Fruit fly (Drosophila melanogaster) whole organism, embryonic: ENCODE data around the gene SCAR.
A peak's percentile ranks its signal among the peaks of the same experiment; 100 is the strongest.

Source experiments
- Ada2b ChIP-seq: fragments of 200-800 bp; sonication (Bioruptor generic); IDR thresholded peaks from 2 replicates; pipeline ENCODE4 v1.3.6; 2022; ENCODE audit warnings: missing biosample characterization, missing genetic modification characterization
- BtbVII ChIP-seq: fragments of 200-800 bp; sonication (Bioruptor generic); optimal IDR thresholded peaks from 3 replicates; lab custom pipeline; 2017; ENCODE audit warnings: missing biosample characterization, mild to moderate bottlenecking, missing genetic modification characterization
- CG10366 ChIP-seq: fragments of 200-800 bp; sonication (Bioruptor generic); IDR thresholded peaks from 2 replicates; pipeline ENCODE4 v1.3.6; 2022; ENCODE audit warnings: missing biosample characterization, missing genetic modification characterization
- CG10431 ChIP-seq: fragments of 200-800 bp; sonication (Bioruptor generic); optimal IDR thresholded peaks from 3 replicates; lab custom pipeline; 2018; ENCODE audit warnings: missing biosample characterization, mild to moderate bottlenecking, missing genetic modification characterization
- CG10462 ChIP-seq: fragments of 200-800 bp; sonication (Bioruptor generic); optimal IDR thresholded peaks from 2 replicates; lab custom pipeline; 2016; ENCODE audit warnings: missing biosample characterization, missing genetic modification characterization
- CG10959 ChIP-seq: fragments of 200-800 bp; sonication (Bioruptor generic); IDR thresholded peaks from 2 replicates; pipeline ENCODE4 v1.3.6; 2022; ENCODE audit warnings: missing biosample characterization, missing genetic modification characterization
- CG11085 ChIP-seq: fragments of 200-800 bp; sonication (Bioruptor generic); IDR thresholded peaks from 2 replicates; pipeline ENCODE4 v1.3.6; 2022; ENCODE audit warnings: missing biosample characterization, missing genetic modification characterization
- CG11696 ChIP-seq: fragments of 200-800 bp; sonication (Bioruptor generic); IDR thresholded peaks from 2 replicates; pipeline ENCODE4 v1.3.6; 2022; ENCODE audit warnings: missing biosample characterization, missing genetic modification characterization
- CG1233 ChIP-seq: fragments of 200-800 bp; sonication (Bioruptor generic); optimal IDR thresholded peaks from 4 replicates; lab custom pipeline; 2018; ENCODE audit warnings: missing biosample characterization, mild to moderate bottlenecking, missing genetic modification characterization
- CG13123 ChIP-seq: fragments of 200-800 bp; sonication (Bioruptor generic); optimal IDR thresholded peaks from 2 replicates; lab custom pipeline; 2016; ENCODE audit warnings: missing biosample characterization, missing genetic modification characterization
- CG13424 ChIP-seq: fragments of 200-800 bp; sonication (Bioruptor generic); optimal IDR thresholded peaks from 2 replicates; lab custom pipeline; 2019; ENCODE audit warnings: missing biosample characterization, mild to moderate bottlenecking, missing genetic modification characterization, moderate library complexity
- CG1647 ChIP-seq: fragments of 200-800 bp; sonication (Bioruptor generic); optimal IDR thresholded peaks from 3 replicates; lab custom pipeline; 2016; ENCODE audit warnings: missing biosample characterization, missing genetic modification characterization
- CG18619 ChIP-seq: fragments of 200-800 bp; sonication (Bioruptor generic); optimal IDR thresholded peaks from 3 replicates; lab custom pipeline; 2017; ENCODE audit warnings: missing biosample characterization, mild to moderate bottlenecking, missing genetic modification characterization
- CG2120 ChIP-seq: fragments of 200-800 bp; sonication (Bioruptor generic); optimal IDR thresholded peaks from 3 replicates; lab custom pipeline; 2016; ENCODE audit warnings: missing biosample characterization, missing genetic modification characterization
- CG2875 ChIP-seq: fragments of 200-800 bp; sonication (Bioruptor generic); optimal IDR thresholded peaks from 2 replicates; lab custom pipeline; 2017; ENCODE audit warnings: missing biosample characterization, mild to moderate bottlenecking, missing genetic modification characterization, missing genetic modification reagents
- CG30020 ChIP-seq: fragments of 200-800 bp; optimal IDR thresholded peaks from 2 replicates; lab custom pipeline; 2019; ENCODE audit warnings: missing biosample characterization, mild to moderate bottlenecking, missing genetic modification characterization, moderate library complexity
- CG32532 ChIP-seq: fragments of 200-800 bp; sonication (Bioruptor generic); IDR thresholded peaks from 2 replicates; pipeline ENCODE4 v1.3.6; 2022; ENCODE audit warnings: missing biosample characterization, missing genetic modification characterization
- CG32767 ChIP-seq: fragments of 200-800 bp; sonication (Bioruptor generic); IDR thresholded peaks from 2 replicates; pipeline ENCODE4 v1.3.6; 2022; ENCODE audit warnings: missing biosample characterization, missing genetic modification characterization
- CG4707 ChIP-seq: fragments of 200-800 bp; sonication (Bioruptor generic); optimal IDR thresholded peaks from 2 replicates; lab custom pipeline; 2018; ENCODE audit warnings: missing biosample characterization, mild to moderate bottlenecking, missing genetic modification characterization, moderate library complexity
- CG6175 ChIP-seq: fragments of 200-800 bp; sonication (Bioruptor generic); IDR thresholded peaks from 3 replicates; pipeline ENCODE4 v1.3.6; 2022; ENCODE audit warnings: missing biosample characterization, missing genetic modification characterization
- CG6683 ChIP-seq: fragments of 200-800 bp; sonication (Bioruptor generic); optimal IDR thresholded peaks from 2 replicates; lab custom pipeline; 2017; ENCODE audit warnings: missing biosample characterization, mild to moderate bottlenecking, missing genetic modification characterization, missing genetic modification reagents
- CG8089 ChIP-seq: fragments of 200-800 bp; sonication (Bioruptor generic); optimal IDR thresholded peaks from 3 replicates; lab custom pipeline; 2016; ENCODE audit warnings: missing biosample characterization, missing genetic modification characterization
- Dek ChIP-seq: fragments of 200-800 bp; sonication (Bioruptor generic); optimal IDR thresholded peaks from 3 replicates; lab custom pipeline; 2019; ENCODE audit warnings: missing biosample characterization, mild to moderate bottlenecking, missing genetic modification characterization, moderate library complexity
- Dip2 ChIP-seq: fragments of 200-800 bp; sonication (Bioruptor generic); IDR thresholded peaks from 2 replicates; pipeline ENCODE4 v1.3.6; 2022; ENCODE audit warnings: missing biosample characterization, missing genetic modification characterization
- Dll ChIP-seq: fragments of 200-800 bp; sonication (Bioruptor generic); IDR thresholded peaks from 4 replicates; pipeline ENCODE4 v1.3.6; 2022; ENCODE audit warnings: missing biosample characterization, missing genetic modification characterization; ENCODE audit not compliant: partially characterized antibody
- Fer2 ChIP-seq: fragments of 200-800 bp; sonication (Bioruptor generic); optimal IDR thresholded peaks from 2 replicates; lab custom pipeline; 2018; ENCODE audit warnings: missing biosample characterization, mild to moderate bottlenecking, missing genetic modification characterization, moderate library complexity
- Hand ChIP-seq: fragments of 200-800 bp; sonication (Bioruptor generic); optimal IDR thresholded peaks from 2 replicates; lab custom pipeline; 2017; ENCODE audit warnings: mild to moderate bottlenecking, missing biosample characterization, missing genetic modification reagents, missing genetic modification characterization
- Hmx ChIP-seq: fragments of 200-800 bp; sonication (Bioruptor generic); optimal IDR thresholded peaks from 2 replicates; lab custom pipeline; 2016; ENCODE audit warnings: missing biosample characterization, missing genetic modification characterization
- Usf ChIP-seq: fragments of 200-800 bp; sonication (Bioruptor generic); optimal IDR thresholded peaks from 2 replicates; lab custom pipeline; 2017; ENCODE audit warnings: missing genotype, missing biosample characterization, missing genetic modification characterization
- Xrp1 ChIP-seq: fragments of 200-800 bp; sonication (Bioruptor generic); IDR thresholded peaks from 2 replicates; pipeline ENCODE4 v1.3.6; 2022; ENCODE audit warnings: missing biosample characterization, missing genetic modification characterization
- br ChIP-seq: fragments of >200 bp; optimal IDR thresholded peaks from 2 replicates; lab custom pipeline; 2017
- bsh ChIP-seq, 2 experiments: fragments of 200-800 bp; sonication (Bioruptor generic); optimal IDR thresholded peaks; 2 replicates each; lab custom pipeline; 2017 to 2018; ENCODE audit warnings: mild to moderate bottlenecking in 2 of 2, missing biosample characterization in 2 of 2, missing genetic modification characterization in 2 of 2, moderate library complexity in 1 of 2
- crol ChIP-seq: fragments of 200-800 bp; sonication (Bioruptor generic); IDR thresholded peaks from 2 replicates; pipeline ENCODE4 v1.3.6; 2022; ENCODE audit warnings: missing biosample characterization, missing genetic modification characterization
- dpn ChIP-seq, 2 experiments: fragments of 200-800 bp; sonication (Bioruptor generic); optimal IDR thresholded peaks; 3 replicates each; lab custom pipeline; 2016; ENCODE audit warnings: missing biosample characterization in 2 of 2, missing genetic modification characterization in 2 of 2
- emc ChIP-seq: fragments of 200-800 bp; sonication (Bioruptor generic); optimal IDR thresholded peaks from 2 replicates; lab custom pipeline; 2016; ENCODE audit warnings: missing biosample characterization, missing genetic modification characterization
- gce ChIP-seq: fragments of 200-800 bp; sonication (Bioruptor generic); IDR thresholded peaks from 3 replicates; pipeline ENCODE4 v1.3.6; 2022; ENCODE audit warnings: missing biosample characterization, missing genetic modification characterization
- gsb ChIP-seq: fragments of 200-800 bp; sonication (Bioruptor generic); IDR thresholded peaks from 2 replicates; pipeline ENCODE4 v1.3.6; 2022; ENCODE audit warnings: missing biosample characterization, missing genetic modification characterization
- hth ChIP-seq: fragments of >200 bp; optimal IDR thresholded peaks from 2 replicates; lab custom pipeline; 2017; ENCODE audit warnings: inconsistent platforms
- maf-S ChIP-seq: fragments of 200-800 bp; sonication (Bioruptor generic); optimal IDR thresholded peaks from 2 replicates; lab custom pipeline; 2016; ENCODE audit warnings: missing biosample characterization, missing genetic modification characterization
- nerfin-2 ChIP-seq: fragments of 200-800 bp; sonication (Bioruptor generic); IDR thresholded peaks from 2 replicates; pipeline ENCODE4 v1.3.6; 2022; ENCODE audit warnings: missing biosample characterization, missing genetic modification characterization; ENCODE audit not compliant: partially characterized antibody
- p53 ChIP-seq: fragments of 200-800 bp; sonication (Bioruptor generic); optimal IDR thresholded peaks from 2 replicates; lab custom pipeline; 2016; ENCODE audit warnings: missing biosample characterization, missing genetic modification characterization
- pfk ChIP-seq: fragments of 200-800 bp; sonication (Bioruptor generic); optimal IDR thresholded peaks from 2 replicates; lab custom pipeline; 2018; ENCODE audit warnings: missing biosample characterization, mild to moderate bottlenecking, missing genetic modification characterization, moderate library complexity
- prd ChIP-seq, 3 experiments: fragments of >200 bp in 2 of 3; fragments of 200-800 bp in 1 of 3; sonication (Bioruptor generic) in 1 of 3; optimal IDR thresholded peaks in 2 of 3; IDR thresholded peaks in 1 of 3; 2 replicates in 2 of 3; 3 replicates in 1 of 3; pipeline versions ENCODE4 v1.3.6 to Lab custom; 2017 to 2022; ENCODE audit warnings: missing biosample characterization in 1 of 3, missing genetic modification characterization in 1 of 3
- psq ChIP-seq: fragments of 200-800 bp; sonication (Bioruptor generic); optimal IDR thresholded peaks from 2 replicates; lab custom pipeline; 2017; ENCODE audit warnings: missing biosample characterization, missing genetic modification characterization
- row ChIP-seq: fragments of 200-800 bp; sonication (Bioruptor generic); IDR thresholded peaks from 3 replicates; pipeline ENCODE4 v1.3.6; 2022; ENCODE audit warnings: missing biosample characterization, missing genetic modification characterization
- sens ChIP-seq: fragments of 200-800 bp; sonication (Bioruptor generic); peaks from one replicate; lab custom pipeline; 2016; ENCODE audit warnings: missing biosample characterization, missing genetic modification characterization
- so ChIP-seq: fragments of 200-800 bp; sonication (Bioruptor generic); IDR thresholded peaks from 3 replicates; pipeline ENCODE4 v1.3.6; 2022; ENCODE audit warnings: missing biosample characterization, missing genetic modification characterization
- sr ChIP-seq: fragments of 200-800 bp; sonication (Bioruptor generic); IDR thresholded peaks from 3 replicates; pipeline ENCODE4 v1.3.6; 2022; ENCODE audit warnings: missing biosample characterization, missing genetic modification characterization
- vvl ChIP-seq: fragments of 200-800 bp; sonication (Bioruptor generic); IDR thresholded peaks from 2 replicates; pipeline ENCODE4 v1.3.6; 2022; ENCODE audit warnings: missing biosample characterization, missing genetic modification characterization
- wor ChIP-seq: fragments of 200-800 bp; sonication (Bioruptor generic); IDR thresholded peaks from 2 replicates; pipeline ENCODE4 v1.3.6; 2022; ENCODE audit warnings: missing biosample characterization, missing genetic modification characterization

Gene SCAR

dm6 chr2L:11003925-11004673 lies 27.5 kb downstream of the SCAR start, which contains the start of gene RpL9 (continued):
- peak; percentile 45; the same call in 1 of the 2 replicates for TF ChIP-seq Ada2b (GFP tag; lab: Robert Waterston, UW)
- peak; percentile 83 for TF ChIP-seq CG1233 (GFP tag; lab: Kevin White, UChicago)
- TF ChIP-seq CG10431 (GFP tag; lab: Kevin White, UChicago) = peak; percentile 82
- peak; percentile 3 for TF ChIP-seq CG2120 (GFP tag; lab: Kevin White, UChicago)
- peak; percentile 60 for TF ChIP-seq CG8089 (GFP tag; lab: Kevin White, UChicago)
- peak; percentile 85 for TF ChIP-seq CG4707 (GFP tag; lab: Kevin White, UChicago)
- TF ChIP-seq CG11085 (GFP tag; lab: Robert Waterston, UW) = no peak
- TF ChIP-seq psq (GFP tag; lab: Kevin White, UChicago) = peak; percentile 32
- no peak for TF ChIP-seq CG10462
- peak; percentile 38 for TF ChIP-seq Usf (GFP tag; lab: Kevin White, UChicago)
- TF ChIP-seq CG32767 (GFP tag; lab: Robert Waterston, UW) = no peak
- TF ChIP-seq emc (GFP tag; lab: Kevin White, UChicago) = peak; percentile 36
- TF ChIP-seq gce (GFP tag; lab: Robert Waterston, UW) = peak; percentile 81; the same call in 2 of the 3 replicates
- TF ChIP-seq Hand (GFP tag; lab: Kevin White, UChicago) = no peak
- peak; percentile 17 for TF ChIP-seq CG30020 (tag; lab: Kevin White, UChicago)
- TF ChIP-seq maf-S (GFP tag; lab: Kevin White, UChicago) = peak; percentile 60
- TF ChIP-seq CG6683 (GFP tag; lab: Kevin White, UChicago) = peak; percentile 43
- TF ChIP-seq dpn (GFP tag; optimal IDR thresholded peaks at IDR 0.05; lab: Kevin White, UChicago) = peak in 1 of 2 experiments; percentile 71
- TF ChIP-seq Dll (GFP tag; lab: Robert Waterston, UW) = no peak
- TF ChIP-seq CG1647 (GFP tag; lab: Kevin White, UChicago) = peak; percentile 50
- no peak for TF ChIP-seq nerfin-2
- TF ChIP-seq pfk = peak; percentile 74
- TF ChIP-seq bsh (GFP tag; optimal IDR thresholded peaks at IDR 0.05; lab: Kevin White, UChicago) = peak in 1 of 2 experiments; percentile 65
- peak; percentile 69 for TF ChIP-seq CG18619 (GFP tag; lab: Kevin White, UChicago)
- TF ChIP-seq Dip2 (GFP tag; lab: Robert Waterston, UW) = no peak
- no peak for TF ChIP-seq prd (optimal IDR thresholded peaks at IDR 0.05; lab: Kevin White, UChicago)
- no peak for TF ChIP-seq prd (GFP tag; IDR thresholded peaks at IDR 0.05; lab: Robert Waterston, UW)
- TF ChIP-seq CG32532 (GFP tag; lab: Robert Waterston, UW) = peak; percentile 75
- TF ChIP-seq CG11696 = peak; percentile 53
- no peak for TF ChIP-seq sr
- peak; percentile 48 for TF ChIP-seq Fer2 (tag; lab: Kevin White, UChicago)
- no peak for TF ChIP-seq br (lab: Kevin White, UChicago)
- TF ChIP-seq CG13424 = peak; percentile 38
- no peak for TF ChIP-seq wor (GFP tag; lab: Robert Waterston, UW)
- TF ChIP-seq CG6175 = no peak
- peak; percentile 93 for TF ChIP-seq sens (GFP tag; lab: Kevin White, UChicago)
- TF ChIP-seq Xrp1 (GFP tag; lab: Robert Waterston, UW) = 0 out of 2 replicates have a peak, but pooled peaks have one; percentile 6
- TF ChIP-seq hth (lab: Kevin White, UChicago) = no peak
- TF ChIP-seq Dek (tag; lab: Kevin White, UChicago) = no peak
- no peak for TF ChIP-seq Hmx (GFP tag; lab: Kevin White, UChicago)
- TF ChIP-seq gsb (GFP tag; lab: Robert Waterston, UW) = peak; percentile 46; the same call in 1 of the 2 replicates
- peak; percentile 73 for TF ChIP-seq CG2875
- peak; percentile 42; the same call in 2 of the 3 replicates for TF ChIP-seq row (GFP tag; lab: Robert Waterston, UW)
- TF ChIP-seq crol (GFP tag; lab: Robert Waterston, UW) = no peak
- TF ChIP-seq so = no peak
- peak; percentile 80 for TF ChIP-seq p53 (GFP tag; lab: Kevin White, UChicago)
- no peak for TF ChIP-seq vvl (GFP tag; lab: Robert Waterston, UW)
- TF ChIP-seq CG10959 (GFP tag; lab: Robert Waterston, UW) = no peak; the same call in 1 of the 2 replicates
- TF ChIP-seq BtbVII (GFP tag; lab: Kevin White, UChicago) = peak; percentile 90
- TF ChIP-seq CG10366 = no peak
- TF ChIP-seq CG13123 (GFP tag; lab: Kevin White, UChicago) = no peak
